Worm (Caenorhabditis elegans) whole organism, L2 larva: ENCODE data around the gene K01A6.5.

ENCODE experiments used
- blmp-1 ChIP-seq: sonication (generic microtip); optimal IDR thresholded peaks from 2 replicates; lab custom pipeline; 2017; ENCODE audit warnings: missing genetic modification characterization, mild to moderate bottlenecking, missing compliant biosample characterization, antibody characterized with exemption, moderate library complexity; ENCODE audit not compliant: insufficient read depth
- ceh-82 ChIP-seq: fragments of 150-350 bp; optimal IDR thresholded peaks from 2 replicates; lab custom pipeline; 2014; ENCODE audit warnings: missing biosample characterization, missing genetic modification characterization
- elt-1 ChIP-seq: fragments of 150-350 bp; optimal IDR thresholded peaks from 2 replicates; lab custom pipeline; 2014; ENCODE audit warnings: missing biosample characterization, missing genetic modification characterization
- nhr-12 ChIP-seq: fragments of 150-350 bp; optimal IDR thresholded peaks from 2 replicates; lab custom pipeline; 2014; ENCODE audit warnings: missing biosample characterization, missing genetic modification characterization
- nhr-21 ChIP-seq: fragments of 150-350 bp; optimal IDR thresholded peaks from 2 replicates; lab custom pipeline; 2014; ENCODE audit warnings: missing biosample characterization, missing genetic modification characterization

ce11 chrIV:11793170-11793569 lies 50.7 kb downstream of the K01A6.5 start:
- TF ChIP-seq nhr-12 (tag; lab: Kevin White, UChicago) (no peak), elt-1 (tag; lab: Kevin White, UChicago) (no peak), nhr-21 (no peak), ceh-82 (tag; lab: Kevin White, UChicago) (no peak), blmp-1 (tag; lab: Kevin White, UChicago) (no peak)
